Worm (Caenorhabditis elegans): ENCODE data around the gene gsp-2.

Gene gsp-2

ce11 chrIII:7293075-7293684 is 43.2 kb upstream of the gsp-2 start, which contains the start of gene cwf-19L2 (continued):
- no peak for TF ChIP-seq sdz-12 (GFP tag; optimal IDR thresholded peaks at IDR 0.05)

DNA sequence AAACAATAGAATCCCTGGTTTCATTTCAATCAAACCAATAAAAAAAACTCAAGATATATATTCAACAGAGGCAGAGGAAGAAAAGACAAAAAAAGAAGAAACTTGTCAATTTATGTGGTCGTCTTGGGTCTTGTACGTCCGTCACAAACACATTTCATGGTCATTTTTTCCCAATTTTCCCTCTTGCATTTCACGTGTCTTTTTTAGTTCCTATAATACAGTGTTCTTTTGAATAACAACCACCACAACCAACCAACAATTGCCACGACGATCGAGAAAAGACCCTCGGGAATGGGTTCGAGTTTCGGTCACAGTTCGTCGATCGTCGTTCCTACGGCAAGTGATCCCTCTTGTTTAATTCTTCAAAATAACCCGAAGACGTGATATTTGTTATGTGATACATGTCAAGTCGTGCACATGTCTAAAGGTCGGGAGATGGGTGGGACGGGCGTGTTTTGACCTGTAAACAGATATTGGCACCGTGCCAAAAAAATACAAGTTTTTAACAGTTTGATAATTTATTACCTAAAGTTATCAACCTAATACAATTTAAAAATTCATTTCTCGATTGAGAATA is 40.2 kb upstream of the gsp-2 start:
- TF ChIP-seq ces-1 (GFP tag; optimal IDR thresholded peaks at IDR 0.05) (no peak), unc-130 (GFP tag; optimal IDR thresholded peaks at IDR 0.05) (no peak), ctbp-1 (GFP tag; IDR thresholded peaks at IDR 0.05) (no peak), hlh-11 (tag; optimal IDR thresholded peaks at IDR 0.05) (peak; percentile 21), nhr-25 (tag; optimal IDR thresholded peaks at IDR 0.05; ENCODE audit: borderline replicate concordance, insufficient read depth) (peak; percentile 37), nhr-48 (tag; optimal IDR thresholded peaks at IDR 0.05) (no peak), ceh-62 (tag; optimal IDR thresholded peaks at IDR 0.05) (no peak), hlh-30 (tag; optimal IDR thresholded peaks at IDR 0.05; ENCODE audit: insufficient read depth) (peak; percentile 25), lsy-2 (tag; optimal IDR thresholded peaks at IDR 0.05) (peak in 1 of 2 experiments; percentile 35), duxl-1 (tag; optimal IDR thresholded peaks at IDR 0.05; ENCODE audit: poor library complexity) (no peak), zfp-3 (GFP tag; conservative IDR thresholded peaks at IDR 0.05) (no peak), madf-5 (GFP tag; IDR thresholded peaks at IDR 0.05) (no peak), F49E8.2 (tag; optimal IDR thresholded peaks at IDR 0.05; ENCODE audit: borderline replicate concordance) (no peak), ama-1 (optimal IDR thresholded peaks at IDR 0.05) (no peak), lin-1 (GFP tag; IDR thresholded peaks at IDR 0.05) (no peak), skn-1 (tag; optimal IDR thresholded peaks at IDR 0.05) (no peak), snpc-1.2 (GFP tag; IDR thresholded peaks at IDR 0.05) (no peak), ceh-32 (tag; optimal IDR thresholded peaks at IDR 0.05; ENCODE audit: poor library complexity) (no peak), aha-1 (tag) (peak; percentile 13), fos-1 (tag; optimal IDR thresholded peaks at IDR 0.05) (no peak), dve-1 (tag; optimal IDR thresholded peaks at IDR 0.05; ENCODE audit: insufficient read depth) (no peak), dmd-6 (GFP tag; IDR thresholded peaks at IDR 0.05) (0 out of 2 replicates have a peak, but pooled peaks have one; percentile 10), mep-1 (tag; optimal IDR thresholded peaks at IDR 0.05) (peak; percentile 29), jun-1 (tag; optimal IDR thresholded peaks at IDR 0.05) (no peak), nhr-28 (tag; optimal IDR thresholded peaks at IDR 0.05) (peak; percentile 61), unc-62 (GFP tag; optimal IDR thresholded peaks at IDR 0.05 in 1 of 2) (peak in 1 of 2 experiments; percentile 99), unc-62 (tag; optimal IDR thresholded peaks at IDR 0.05) (no peak)

DNA sequence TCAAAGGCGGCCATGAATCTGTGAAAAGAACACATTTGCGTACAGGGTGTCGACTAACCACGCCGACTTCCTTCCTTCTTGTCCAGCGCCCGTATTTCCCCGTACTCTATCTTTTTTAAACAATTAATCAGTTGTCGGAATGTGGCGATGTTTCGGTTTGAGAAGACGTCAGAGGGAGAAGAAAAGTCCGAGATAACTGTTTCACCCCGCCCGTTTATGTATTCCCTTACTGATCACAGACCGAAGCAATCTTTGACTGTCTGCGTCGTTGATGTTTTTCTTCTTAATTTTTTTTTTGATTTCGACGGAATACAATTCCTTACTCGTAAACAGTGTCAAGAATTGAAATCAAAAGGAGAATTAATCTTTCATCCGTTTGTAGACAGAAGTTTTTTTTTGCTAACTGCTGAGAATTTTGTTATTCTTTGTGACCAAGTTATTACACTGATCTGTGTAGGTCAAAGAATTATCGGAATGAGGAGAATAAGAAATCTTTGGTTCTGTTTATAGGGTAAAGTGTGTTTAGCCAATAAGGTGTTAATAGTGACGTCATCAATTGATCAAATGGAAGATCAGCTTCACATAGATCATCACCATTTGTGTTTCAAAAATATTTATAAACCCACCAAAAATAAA is 39.2 kb upstream of the gsp-2 start:
- TF ChIP-seq nhr-10 (tag; optimal IDR thresholded peaks at IDR 0.05), result no peak
- peak; percentile 22 for TF ChIP-seq mep-1 (tag; optimal IDR thresholded peaks at IDR 0.05)
- TF ChIP-seq mdl-1 (tag; optimal IDR thresholded peaks at IDR 0.05), result peak in 1 of 2 experiments; percentile 27
- TF ChIP-seq dmd-6 (GFP tag; IDR thresholded peaks at IDR 0.05), result peak; percentile 33; the same call in 1 of the 2 replicates
- TF ChIP-seq daf-12 (tag; optimal IDR thresholded peaks at IDR 0.05), result no peak
- TF ChIP-seq mxl-3 (GFP tag; optimal IDR thresholded peaks at IDR 0.05), result peak; percentile 24
- TF ChIP-seq mes-2 (tag; optimal IDR thresholded peaks at IDR 0.05; ENCODE audit: poor library complexity, severe bottlenecking), result peak; percentile 18
- TF ChIP-seq T20F7.1 (GFP tag; optimal IDR thresholded peaks at IDR 0.05), result peak; percentile 19
- peak in 1 of 2 experiments; percentile 4 for TF ChIP-seq lsy-2 (tag; optimal IDR thresholded peaks at IDR 0.05)
- TF ChIP-seq unc-62 (GFP tag; optimal IDR thresholded peaks at IDR 0.05 in 1 of 2), result peak in 1 of 2 experiments; percentile 93
- TF ChIP-seq unc-62 (tag; optimal IDR thresholded peaks at IDR 0.05), result no peak
- TF ChIP-seq hif-1 (tag; optimal IDR thresholded peaks at IDR 0.05), result no peak
- peak; percentile 14 for TF ChIP-seq nhr-28 (tag; optimal IDR thresholded peaks at IDR 0.05)
- peak; percentile 1 for TF ChIP-seq dve-1 (tag; optimal IDR thresholded peaks at IDR 0.05; ENCODE audit: insufficient read depth)
- TF ChIP-seq hlh-11 (tag; optimal IDR thresholded peaks at IDR 0.05), result peak; percentile 10

Measured in whole organism, L4 larva.